Fruit fly (Drosophila melanogaster): ENCODE data around the gene CG13937.

The CG13937 gene

dm6 chr3L:1916617-1917016, 33.8 kb upstream of the CG13937 start (continued):
- TF ChIP-seq CG33213 (GFP tag; optimal IDR thresholded peaks at IDR 0.05) (no peak), tll (GFP tag; optimal IDR thresholded peaks at IDR 0.05) (peak in 1 of 2 experiments; percentile 55), CG9609 (GFP tag; optimal IDR thresholded peaks at IDR 0.05) (no peak), CG13287 (GFP tag; IDR thresholded peaks at IDR 0.05; ENCODE audit: partially characterized antibody) (no peak), CG4617 (GFP tag; optimal IDR thresholded peaks at IDR 0.05; ENCODE audit: borderline replicate concordance) (no peak), CG2875 (GFP tag; optimal IDR thresholded peaks at IDR 0.05) (no peak)

DNA sequence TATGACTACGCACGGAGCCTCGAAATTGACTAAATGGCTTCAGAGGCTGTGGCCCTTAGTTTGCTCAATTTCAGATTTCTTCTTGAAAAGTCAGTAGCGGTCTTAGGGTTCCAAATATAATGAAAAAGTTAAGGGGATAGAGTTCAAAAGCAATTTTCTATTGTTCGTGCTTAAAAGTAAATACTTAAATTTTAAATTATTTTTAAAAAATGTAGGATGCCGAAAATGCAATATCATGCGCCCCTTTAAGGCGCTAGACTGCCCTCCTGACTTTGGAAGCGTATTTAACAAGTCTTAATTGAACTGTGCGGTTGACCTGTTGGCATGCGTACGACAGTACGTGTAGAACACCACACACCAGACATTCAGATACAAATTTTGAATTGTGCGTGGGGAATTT, 31.8 kb upstream of the CG13937 start:
- TF ChIP-seq sisA (GFP tag; IDR thresholded peaks at IDR 0.05) (0 out of 2 replicates have a peak, but pooled peaks have one; percentile 13), Xrp1 (GFP tag; IDR thresholded peaks at IDR 0.05) (0 out of 2 replicates have a peak, but pooled peaks have one; percentile 47), H15 (GFP tag; IDR thresholded peaks at IDR 0.05) (no peak), sens (GFP tag) (no peak), prd (optimal IDR thresholded peaks at IDR 0.05) (no peak), prd (GFP tag; IDR thresholded peaks at IDR 0.05) (peak; percentile 54; the same call in 1 of the 3 replicates), CG7839 (tag; optimal IDR thresholded peaks at IDR 0.05) (no peak), Dbx (GFP tag; IDR thresholded peaks at IDR 0.05) (peak; percentile 44; the same call in 2 of the 3 replicates), Xbp1 (GFP tag; optimal IDR thresholded peaks at IDR 0.05) (no peak), Abd-B (GFP tag; optimal IDR thresholded peaks at IDR 0.05) (no peak), CG6689 (GFP tag; IDR thresholded peaks at IDR 0.05) (0 out of 2 replicates have a peak, but pooled peaks have one; percentile 28), HmgZ (tag; optimal IDR thresholded peaks at IDR 0.05) (no peak), Sox102F (GFP tag; optimal IDR thresholded peaks at IDR 0.05) (no peak), CG11456 (GFP tag; IDR thresholded peaks at IDR 0.05) (0 out of 3 replicates have a peak, but pooled peaks have one; percentile 37), CG14441 (GFP tag; IDR thresholded peaks at IDR 0.05) (peak; percentile 44; the same call in 1 of the 2 replicates), CG32532 (GFP tag; IDR thresholded peaks at IDR 0.05) (no peak), zfh2 (GFP tag; optimal IDR thresholded peaks at IDR 0.05) (no peak), odd (GFP tag; optimal IDR thresholded peaks at IDR 0.05) (no peak), CG7271 (tag; optimal IDR thresholded peaks at IDR 0.05) (no peak), CG4404 (GFP tag; IDR thresholded peaks at IDR 0.05) (peak; percentile 65), slbo (GFP tag; IDR thresholded peaks at IDR 0.05) (peak; percentile 32; the same call in 1 of the 2 replicates), pnt (GFP tag; optimal IDR thresholded peaks at IDR 0.05) (no peak), Gug (GFP tag; IDR thresholded peaks at IDR 0.05) (0 out of 4 replicates have a peak, but pooled peaks have one; percentile 13), CG14710 (tag; optimal IDR thresholded peaks at IDR 0.05) (no peak), CG9932 (GFP tag; IDR thresholded peaks at IDR 0.05) (0 out of 2 replicates have a peak, but pooled peaks have one; percentile 7), CG12391 (tag; optimal IDR thresholded peaks at IDR 0.05) (no peak), CG2199 (GFP tag; IDR thresholded peaks at IDR 0.05) (no peak), CG2875 (GFP tag; optimal IDR thresholded peaks at IDR 0.05) (no peak), Ptx1 (GFP tag; IDR thresholded peaks at IDR 0.05) (peak; percentile 43; the same call in 1 of the 2 replicates), tgo (GFP tag; IDR thresholded peaks at IDR 0.05) (peak; percentile 40; the same call in 2 of the 3 replicates)

- TF ChIP-seq oc (tag; optimal IDR thresholded peaks at IDR 0.05): no peak
- TF ChIP-seq dmrt11E (tag; optimal IDR thresholded peaks at IDR 0.05): no peak
- TF ChIP-seq Deaf1 (tag; optimal IDR thresholded peaks at IDR 0.05): peak; percentile 71
- no peak for TF ChIP-seq Fer2 (tag; optimal IDR thresholded peaks at IDR 0.05)
Measured at dm6 chr3L:1910107-1910506, 27.3 kb upstream of the CG13937 start, which contains the start of gene dsb. dsb (minus strand) TSS chr3L:1910197.

Measured in whole organism, embryonic.